Fruit fly (Drosophila melanogaster) whole organism, prepupa: Measurements from ENCODE around the gene CG4036.

ENCODE experiments used
- CG6808 ChIP-seq: fragments of 200-800 bp; sonication (Bioruptor generic); optimal IDR thresholded peaks from 3 replicates; lab custom pipeline; 2017; ENCODE audit warnings: missing biosample characterization, missing genetic modification characterization, mild to moderate bottlenecking, moderate library complexity, missing genetic modification reagents
- CG8632 ChIP-seq: fragments of 200-800 bp; sonication (Bioruptor generic); optimal IDR thresholded peaks from 3 replicates; lab custom pipeline; 2016; ENCODE audit warnings: missing biosample characterization, missing genetic modification characterization
- CG9139 ChIP-seq: fragments of 200-800 bp; sonication (Bioruptor generic); optimal IDR thresholded peaks from 3 replicates; lab custom pipeline; 2017; ENCODE audit warnings: missing biosample characterization, mild to moderate bottlenecking, missing genetic modification characterization
- Gug ChIP-seq: fragments of 200-800 bp; sonication (Bioruptor generic); IDR thresholded peaks from 2 replicates; pipeline ENCODE4 v1.3.6; 2022; ENCODE audit warnings: missing biosample characterization, missing genetic modification characterization
- fd59A ChIP-seq: fragments of 200-800 bp; sonication (Bioruptor generic); optimal IDR thresholded peaks from 2 replicates; lab custom pipeline; 2017; ENCODE audit warnings: missing biosample characterization, mild to moderate bottlenecking, missing genetic modification characterization, missing genetic modification reagents
- salr ChIP-seq, 2 experiments: fragments of 200-800 bp; sonication (Bioruptor generic); optimal IDR thresholded peaks; 3 replicates each; lab custom pipeline; 2016 to 2018; ENCODE audit warnings: missing biosample characterization in 2 of 2, missing genetic modification characterization in 2 of 2, mild to moderate bottlenecking in 1 of 2
- spab ChIP-seq: fragments of 200-800 bp; sonication (Bioruptor generic); optimal IDR thresholded peaks from 2 replicates; lab custom pipeline; 2017; ENCODE audit warnings: missing biosample characterization, mild to moderate bottlenecking, missing genetic modification characterization, missing genetic modification reagents

DNA sequence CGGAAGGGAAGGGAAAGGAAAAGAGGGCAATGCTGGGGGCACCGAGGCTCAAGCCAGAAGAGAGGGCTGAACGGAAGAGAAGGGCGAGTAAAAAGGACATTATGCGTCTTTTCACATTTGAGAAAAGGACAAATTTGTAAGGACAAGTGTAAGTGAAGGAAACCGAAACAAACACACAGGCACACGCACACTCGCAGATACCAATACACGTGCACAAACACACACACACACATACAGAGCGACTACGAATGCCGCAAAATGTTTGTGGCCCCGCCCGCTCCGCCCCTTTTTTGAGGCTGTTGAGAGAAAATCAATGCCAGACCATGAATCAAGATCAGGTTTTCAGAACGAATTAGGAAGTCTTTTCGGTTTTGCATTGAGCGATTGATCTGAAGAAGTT is 37.3 kb upstream of the CG4036 start:
- TF ChIP-seq CG8632 (GFP tag; lab: Kevin White, UChicago) (no peak), CG6808 (GFP tag; lab: Kevin White, UChicago) (no peak), fd59A (GFP tag; lab: Kevin White, UChicago) (no peak), spab (GFP tag; lab: Kevin White, UChicago) (no peak), salr (GFP tag; optimal IDR thresholded peaks at IDR 0.05; lab: Kevin White, UChicago) (no peak), CG9139 (GFP tag; lab: Kevin White, UChicago) (no peak), Gug (no peak)
